Fruit fly (Drosophila melanogaster) whole organism, embryonic: Measurements from ENCODE around the gene Rbf2.
A peak's percentile ranks its signal among the peaks of the same experiment; 100 is the strongest.

ENCODE experiments used
- ATbp ChIP-seq: fragments of 200-800 bp; sonication (Bioruptor generic); optimal IDR thresholded peaks from 2 replicates; lab custom pipeline; 2017; ENCODE audit warnings: missing biosample characterization, mild to moderate bottlenecking, missing genetic modification characterization, missing genetic modification reagents
- CG10209 ChIP-seq: fragments of 200-800 bp; sonication (Bioruptor generic); optimal IDR thresholded peaks from 3 replicates; lab custom pipeline; 2017; ENCODE audit warnings: missing biosample characterization, mild to moderate bottlenecking, missing genetic modification characterization, missing genetic modification reagents
- CG10543 ChIP-seq: fragments of 200-800 bp; sonication (Bioruptor generic); optimal IDR thresholded peaks from 3 replicates; lab custom pipeline; 2017; ENCODE audit warnings: missing biosample characterization, mild to moderate bottlenecking, missing genetic modification characterization, moderate library complexity
- CG10565 ChIP-seq: fragments of 200-800 bp; sonication (Bioruptor generic); optimal IDR thresholded peaks from 3 replicates; lab custom pipeline; 2016; ENCODE audit warnings: missing biosample characterization, mild to moderate bottlenecking, missing genetic modification characterization
- CG11695 ChIP-seq: fragments of 200-800 bp; sonication (Bioruptor generic); IDR thresholded peaks from 3 replicates; pipeline ENCODE4 v1.3.6; 2022; ENCODE audit warnings: missing biosample characterization, missing genetic modification characterization
- CG15514 ChIP-seq: fragments of 200-800 bp; sonication (Bioruptor generic); optimal IDR thresholded peaks from 3 replicates; lab custom pipeline; 2017; ENCODE audit warnings: missing biosample characterization, missing genetic modification characterization, mild to moderate bottlenecking, moderate library complexity, missing genetic modification reagents
- CG16863 ChIP-seq: fragments of 200-800 bp; sonication (Bioruptor generic); optimal IDR thresholded peaks from 3 replicates; lab custom pipeline; 2016; ENCODE audit warnings: missing biosample characterization, missing genetic modification characterization
- CG18619 ChIP-seq: fragments of 200-800 bp; sonication (Bioruptor generic); optimal IDR thresholded peaks from 3 replicates; lab custom pipeline; 2017; ENCODE audit warnings: missing biosample characterization, mild to moderate bottlenecking, missing genetic modification characterization
- CG2202 ChIP-seq: fragments of 200-800 bp; sonication (Bioruptor generic); optimal IDR thresholded peaks from 2 replicates; lab custom pipeline; 2018; ENCODE audit warnings: missing biosample characterization, mild to moderate bottlenecking, missing genetic modification characterization
- CG2889 ChIP-seq: fragments of 200-800 bp; sonication (Bioruptor generic); IDR thresholded peaks from 3 replicates; pipeline ENCODE4 v1.3.6; 2022; ENCODE audit warnings: missing biosample characterization, missing genetic modification characterization
- CG3163 ChIP-seq: fragments of 200-800 bp; sonication (Bioruptor generic); optimal IDR thresholded peaks from 3 replicates; lab custom pipeline; 2016; ENCODE audit warnings: missing biosample characterization, missing genetic modification characterization
- CG3281 ChIP-seq: fragments of 200-800 bp; sonication (Bioruptor generic); optimal IDR thresholded peaks from 3 replicates; lab custom pipeline; 2017; ENCODE audit warnings: missing biosample characterization, mild to moderate bottlenecking, missing genetic modification characterization
- CG34376 ChIP-seq: fragments of 200-800 bp; sonication (Bioruptor generic); optimal IDR thresholded peaks from 2 replicates; lab custom pipeline; 2018; ENCODE audit warnings: missing biosample characterization, mild to moderate bottlenecking, missing genetic modification characterization
- CG5180 ChIP-seq: fragments of 200-800 bp; sonication (Bioruptor generic); optimal IDR thresholded peaks from 3 replicates; lab custom pipeline; 2017; ENCODE audit warnings: missing biosample characterization, missing genetic modification characterization, mild to moderate bottlenecking, moderate library complexity, missing genetic modification reagents
- CG6254 ChIP-seq: fragments of 200-800 bp; sonication (Bioruptor generic); optimal IDR thresholded peaks from 3 replicates; lab custom pipeline; 2017; ENCODE audit warnings: mild to moderate bottlenecking, missing biosample characterization, missing genetic modification reagents, missing genetic modification characterization
- CG6854 ChIP-seq: fragments of 200-800 bp; sonication (Bioruptor generic); optimal IDR thresholded peaks from 3 replicates; lab custom pipeline; 2017; ENCODE audit warnings: missing biosample characterization, mild to moderate bottlenecking, missing genetic modification characterization
- Deaf1 ChIP-seq: fragments of 200-800 bp; optimal IDR thresholded peaks from 3 replicates; lab custom pipeline; 2019; ENCODE audit warnings: missing biosample characterization, mild to moderate bottlenecking, missing genetic modification characterization, moderate library complexity
- Elba2 ChIP-seq: fragments of 200-800 bp; sonication (Bioruptor generic); optimal IDR thresholded peaks from 3 replicates; lab custom pipeline; 2016; ENCODE audit warnings: missing biosample characterization, missing genetic modification characterization
- H2.0 ChIP-seq: fragments of 200-800 bp; sonication (Bioruptor generic); IDR thresholded peaks from 2 replicates; pipeline ENCODE4 v1.3.6; 2022; ENCODE audit warnings: missing biosample characterization, missing genetic modification characterization
- HLHmδ ChIP-seq: fragments of 200-800 bp; sonication (Bioruptor generic); optimal IDR thresholded peaks from 2 replicates; lab custom pipeline; 2018; ENCODE audit warnings: missing biosample characterization, mild to moderate bottlenecking, missing genetic modification characterization, moderate library complexity
- Med ChIP-seq: fragments of 200-800 bp; sonication (Bioruptor generic); peaks from one replicate; lab custom pipeline; 2016; ENCODE audit warnings: missing biosample characterization, missing genetic modification characterization, mild to moderate bottlenecking, inconsistent platforms, moderate library complexity
- Nf-YB ChIP-seq: fragments of 200-800 bp; sonication (Bioruptor generic); optimal IDR thresholded peaks from 3 replicates; lab custom pipeline; 2019; ENCODE audit warnings: missing biosample characterization, mild to moderate bottlenecking, missing genetic modification characterization, moderate library complexity
- Nf-YC ChIP-seq: fragments of 200-800 bp; optimal IDR thresholded peaks from 3 replicates; lab custom pipeline; 2019; ENCODE audit warnings: missing biosample characterization, mild to moderate bottlenecking, missing genetic modification characterization, moderate library complexity
- Vsx1 ChIP-seq: fragments of 200-800 bp; sonication (Bioruptor generic); optimal IDR thresholded peaks from 2 replicates; lab custom pipeline; 2017; ENCODE audit warnings: missing biosample characterization, mild to moderate bottlenecking, missing genetic modification characterization, missing genetic modification reagents
- Xbp1 ChIP-seq: fragments of 200-800 bp; sonication (Bioruptor generic); optimal IDR thresholded peaks from 3 replicates; lab custom pipeline; 2016; ENCODE audit warnings: missing biosample characterization, mild to moderate bottlenecking, missing genetic modification characterization
- ash1 ChIP-seq: fragments of 200-800 bp; sonication (Bioruptor generic); optimal IDR thresholded peaks from 2 replicates; lab custom pipeline; 2018; ENCODE audit warnings: missing biosample characterization, mild to moderate bottlenecking, missing genetic modification characterization
- bsh ChIP-seq, 2 experiments: fragments of 200-800 bp; sonication (Bioruptor generic); optimal IDR thresholded peaks; 2 replicates each; lab custom pipeline; 2017 to 2018; ENCODE audit warnings: mild to moderate bottlenecking in 2 of 2, missing biosample characterization in 2 of 2, missing genetic modification characterization in 2 of 2, moderate library complexity in 1 of 2
- cad ChIP-seq: fragments of >200 bp; optimal IDR thresholded peaks from 2 replicates; lab custom pipeline; 2017; ENCODE audit warnings: missing biosample characterization, missing genetic modification characterization
- chif ChIP-seq, 2 experiments: fragments of 200-800 bp; sonication (Bioruptor generic); optimal IDR thresholded peaks; 3 replicates each; lab custom pipeline; 2016; ENCODE audit warnings: missing biosample characterization in 2 of 2, missing genetic modification characterization in 2 of 2
- ci ChIP-seq: fragments of 200-800 bp; sonication (Bioruptor generic); IDR thresholded peaks from 3 replicates; pipeline ENCODE4 v1.3.6; 2022; ENCODE audit warnings: missing biosample characterization, missing genetic modification characterization
- crc ChIP-seq: fragments of 200-800 bp; sonication (Bioruptor generic); optimal IDR thresholded peaks from 2 replicates; lab custom pipeline; 2016; ENCODE audit warnings: missing biosample characterization, missing genetic modification characterization
- dpn ChIP-seq, 2 experiments: fragments of 200-800 bp; sonication (Bioruptor generic); optimal IDR thresholded peaks; 3 replicates each; lab custom pipeline; 2016; ENCODE audit warnings: missing biosample characterization in 2 of 2, missing genetic modification characterization in 2 of 2
- ems ChIP-seq: fragments of 200-800 bp; sonication (Bioruptor generic); optimal IDR thresholded peaks from 3 replicates; lab custom pipeline; 2016; ENCODE audit warnings: missing biosample characterization, missing genetic modification characterization
- fu2 ChIP-seq: fragments of 200-800 bp; sonication (Bioruptor generic); optimal IDR thresholded peaks from 2 replicates; lab custom pipeline; 2016; ENCODE audit warnings: missing biosample characterization, missing genetic modification characterization
- h ChIP-seq: fragments of >200 bp; optimal IDR thresholded peaks from 2 replicates; lab custom pipeline; 2017
- her ChIP-seq: fragments of 200-800 bp; sonication (Bioruptor generic); optimal IDR thresholded peaks from 2 replicates; lab custom pipeline; 2016; ENCODE audit warnings: missing biosample characterization, missing genetic modification characterization
- jigr1 ChIP-seq: fragments of 200-800 bp; sonication (Bioruptor generic); IDR thresholded peaks from 3 replicates; pipeline ENCODE4 v1.3.6; 2022; ENCODE audit warnings: missing biosample characterization, missing genetic modification characterization
- jing ChIP-seq: fragments of 200-800 bp; sonication (Bioruptor generic); optimal IDR thresholded peaks from 2 replicates; lab custom pipeline; 2018; ENCODE audit warnings: missing biosample characterization, mild to moderate bottlenecking, missing genetic modification characterization
- jumu ChIP-seq: fragments of 200-800 bp; sonication (Bioruptor generic); optimal IDR thresholded peaks from 3 replicates; lab custom pipeline; 2016; ENCODE audit warnings: missing biosample characterization, missing genetic modification characterization
- kni ChIP-seq: fragments of 200-800 bp; sonication (Bioruptor generic); optimal IDR thresholded peaks from 3 replicates; lab custom pipeline; 2017; ENCODE audit warnings: mild to moderate bottlenecking, missing biosample characterization, missing genetic modification reagents, missing genetic modification characterization
- nom ChIP-seq: fragments of 200-800 bp; sonication (Bioruptor generic); optimal IDR thresholded peaks from 2 replicates; lab custom pipeline; 2017; ENCODE audit warnings: missing biosample characterization, missing genetic modification characterization, mild to moderate bottlenecking, moderate library complexity, missing genetic modification reagents
- odd ChIP-seq: fragments of 200-800 bp; sonication (Bioruptor generic); optimal IDR thresholded peaks from 2 replicates; lab custom pipeline; 2017; ENCODE audit warnings: missing biosample characterization, mild to moderate bottlenecking, missing genetic modification characterization
- sqz ChIP-seq: fragments of 200-800 bp; sonication (Bioruptor generic); optimal IDR thresholded peaks from 3 replicates; lab custom pipeline; 2018; ENCODE audit warnings: missing biosample characterization, mild to moderate bottlenecking, missing genetic modification characterization
- sug ChIP-seq: fragments of 200-800 bp; optimal IDR thresholded peaks from 2 replicates; lab custom pipeline; 2019; ENCODE audit warnings: missing biosample characterization, mild to moderate bottlenecking, missing genetic modification characterization, moderate library complexity
- tna ChIP-seq: fragments of 200-800 bp; sonication (Bioruptor generic); IDR thresholded peaks from 2 replicates; pipeline ENCODE4 v1.3.6; 2022; ENCODE audit warnings: missing biosample characterization, missing genetic modification characterization; ENCODE audit not compliant: partially characterized antibody
- toy ChIP-seq: fragments of 200-800 bp; sonication (Bioruptor generic); IDR thresholded peaks from 2 replicates; pipeline ENCODE4 v1.3.6; 2022; ENCODE audit warnings: missing biosample characterization, missing genetic modification characterization
- unc-4 ChIP-seq: fragments of 200-800 bp; sonication (Bioruptor generic); IDR thresholded peaks from 2 replicates; pipeline ENCODE4 v1.3.6; 2022; ENCODE audit warnings: missing biosample characterization, missing genetic modification characterization; ENCODE audit not compliant: partially characterized antibody
- zen2 ChIP-seq: fragments of 200-800 bp; sonication (Bioruptor generic); IDR thresholded peaks from 3 replicates; pipeline ENCODE4 v1.3.6; 2022; ENCODE audit warnings: missing biosample characterization, missing genetic modification characterization; ENCODE audit not compliant: partially characterized antibody

The Rbf2 gene

dm6 chr3R:15985762-15986214 lies 20.5 kb downstream of the Rbf2 start, which contains the start of gene srp (continued):
- peak; percentile 94 for TF ChIP-seq Med (GFP tag; lab: Kevin White, UChicago)
- TF ChIP-seq dpn (GFP tag; optimal IDR thresholded peaks at IDR 0.05; lab: Kevin White, UChicago) = no peak
- no peak for TF ChIP-seq unc-4 (GFP tag; lab: Robert Waterston, UW)
- TF ChIP-seq CG15514 (GFP tag; lab: Kevin White, UChicago) = no peak
- no peak for TF ChIP-seq fu2 (GFP tag; lab: Kevin White, UChicago)
- no peak for TF ChIP-seq ash1 (GFP tag; lab: Kevin White, UChicago)
- TF ChIP-seq Nf-YB (GFP tag; lab: Kevin White, UChicago) = peak; percentile 89
- 0 out of 3 replicates have a peak, but pooled peaks have one; percentile 43 for TF ChIP-seq ci (GFP tag; lab: Robert Waterston, UW)
- TF ChIP-seq CG5180 = no peak
- TF ChIP-seq jing (GFP tag; lab: Kevin White, UChicago) = no peak
- TF ChIP-seq h = no peak
- no peak for TF ChIP-seq jigr1
- no peak for TF ChIP-seq Vsx1 (GFP tag; lab: Kevin White, UChicago)
- no peak for TF ChIP-seq CG18619 (GFP tag; lab: Kevin White, UChicago)
- no peak for TF ChIP-seq tna (GFP tag; lab: Robert Waterston, UW)
- no peak for TF ChIP-seq CG6854 (GFP tag; lab: Kevin White, UChicago)
- no peak for TF ChIP-seq CG3163 (GFP tag; lab: Kevin White, UChicago)
- TF ChIP-seq CG10209 (GFP tag; lab: Kevin White, UChicago) = no peak
- no peak for TF ChIP-seq CG6254 (GFP tag; lab: Kevin White, UChicago)
- TF ChIP-seq H2.0 (GFP tag; lab: Robert Waterston, UW) = no peak
- no peak for TF ChIP-seq zen2 (GFP tag; lab: Robert Waterston, UW)
- TF ChIP-seq CG16863 (GFP tag; lab: Kevin White, UChicago) = no peak
- TF ChIP-seq Elba2 (GFP tag; lab: Kevin White, UChicago) = no peak
- TF ChIP-seq sqz (GFP tag; lab: Kevin White, UChicago) = no peak
- no peak for TF ChIP-seq ATbp (GFP tag; lab: Kevin White, UChicago)
- no peak for TF ChIP-seq CG3281 (GFP tag; lab: Kevin White, UChicago)
- TF ChIP-seq toy (GFP tag; lab: Robert Waterston, UW) = no peak
- TF ChIP-seq CG11695 = no peak
- no peak for TF ChIP-seq Xbp1 (GFP tag; lab: Kevin White, UChicago)
- TF ChIP-seq CG10565 = no peak
- no peak for TF ChIP-seq chif (GFP tag; optimal IDR thresholded peaks at IDR 0.05; lab: Kevin White, UChicago)
- TF ChIP-seq ems (GFP tag; lab: Kevin White, UChicago) = no peak
- no peak for TF ChIP-seq CG2889 (GFP tag; lab: Robert Waterston, UW)
- no peak for TF ChIP-seq cad (GFP tag; lab: Kevin White, UChicago)
- TF ChIP-seq, all 482 proteins: peak for 27

- TF ChIP-seq nom (GFP tag; lab: Kevin White, UChicago) (peak; percentile 55), odd (GFP tag; lab: Kevin White, UChicago) (no peak), bsh (GFP tag; optimal IDR thresholded peaks at IDR 0.05; lab: Kevin White, UChicago) (peak in 1 of 2 experiments; percentile 6), sug (tag; lab: Kevin White, UChicago) (peak; percentile 18), crc (GFP tag; lab: Kevin White, UChicago) (no peak), HLHmδ (GFP tag; lab: Kevin White, UChicago) (no peak), her (GFP tag; lab: Kevin White, UChicago) (no peak), Deaf1 (tag; lab: Kevin White, UChicago) (peak; percentile 66), jumu (GFP tag; lab: Kevin White, UChicago) (no peak), Nf-YC (tag; lab: Kevin White, UChicago) (no peak), CG34376 (peak; percentile 47), CG2202 (tag; lab: Kevin White, UChicago) (no peak), kni (no peak), CG10543 (GFP tag; lab: Kevin White, UChicago) (peak; percentile 34)
Observed at dm6 chr3R:15987064-15987649, 21.9 kb downstream of the Rbf2 start.
